Worm (Caenorhabditis elegans) whole organism, young adult: ENCODE data around the gene cnep-1.
A peak's percentile ranks its signal among the peaks of the same experiment; 100 is the strongest.

Experiments used
- D2030.7 ChIP-seq: fragments of 200-800 bp; sonication (Bioruptor generic); IDR thresholded peaks from 2 replicates; pipeline ENCODE4 v1.3.6; 2022; ENCODE audit warnings: missing genetic modification reagents, missing genetic modification characterization, missing compliant biosample characterization
- F22D6.2 ChIP-seq: sonication (generic microtip); optimal IDR thresholded peaks from 2 replicates; lab custom pipeline; 2016; ENCODE audit warnings: mild to moderate bottlenecking, missing genetic modification characterization, missing compliant biosample characterization
- F33H1.4 ChIP-seq: fragments of 200-800 bp; sonication (Bioruptor generic); IDR thresholded peaks from 2 replicates; pipeline ENCODE4 v1.3.6; 2022; ENCODE audit warnings: missing genetic modification reagents, missing genetic modification characterization, missing compliant biosample characterization
- F37B4.10 ChIP-seq: fragments of 200-800 bp; sonication (Bioruptor generic); IDR thresholded peaks from 2 replicates; pipeline ENCODE4 v1.3.6; 2022; ENCODE audit warnings: missing genetic modification characterization, missing compliant biosample characterization
- F55B11.4 ChIP-seq: sonication (generic microtip); optimal IDR thresholded peaks from 2 replicates; lab custom pipeline; 2016; ENCODE audit warnings: missing compliant biosample characterization, missing genetic modification characterization, borderline replicate concordance; ENCODE audit not compliant: insufficient read depth
- F57C9.4 ChIP-seq: sonication (generic microtip); optimal IDR thresholded peaks from 2 replicates; lab custom pipeline; 2017; ENCODE audit warnings: mild to moderate bottlenecking, missing genetic modification characterization, missing compliant biosample characterization
- K12H6.12 ChIP-seq: fragments of 200-800 bp; sonication (Bioruptor generic); optimal IDR thresholded peaks from 2 replicates; lab custom pipeline; 2018; ENCODE audit warnings: mild to moderate bottlenecking, missing genetic modification characterization, missing compliant biosample characterization
- T07F8.4 ChIP-seq: sonication (generic microtip); optimal IDR thresholded peaks from 2 replicates; lab custom pipeline; 2016; ENCODE audit warnings: mild to moderate bottlenecking, missing genetic modification characterization, moderate library complexity, missing compliant biosample characterization
- Y53F4B.3 ChIP-seq: fragments of 200-800 bp; sonication (Bioruptor generic); IDR thresholded peaks from 2 replicates; pipeline ENCODE4 v1.3.6; 2022; ENCODE audit warnings: missing genetic modification reagents, missing genetic modification characterization, missing compliant biosample characterization
- Y95B8A.8 ChIP-seq: fragments of 200-800 bp; sonication (Bioruptor generic); IDR thresholded peaks from 2 replicates; pipeline ENCODE4 v1.3.6; 2022; ENCODE audit warnings: missing genetic modification reagents, missing genetic modification characterization, missing compliant biosample characterization
- ama-1 ChIP-seq, 3 experiments: fragments of 150-350 bp in 1 of 3; sonication (generic microtip) in 2 of 3; optimal IDR thresholded peaks; 2 replicates each; lab custom pipeline; 2014 to 2018; ENCODE audit warnings: missing biosample characterization in 2 of 3, missing genetic modification characterization in 2 of 3, missing genetic modification reagents in 2 of 3
- attf-6 ChIP-seq: fragments of 200-800 bp; sonication (Bioruptor generic); IDR thresholded peaks from 2 replicates; pipeline ENCODE4 v1.3.6; 2022; ENCODE audit warnings: missing genetic modification reagents, missing genetic modification characterization, missing compliant biosample characterization
- bed-2 ChIP-seq: fragments of 200-800 bp; sonication (Bioruptor generic); IDR thresholded peaks from 2 replicates; pipeline ENCODE4 v1.3.6; 2022; ENCODE audit warnings: missing genetic modification reagents, missing genetic modification characterization, missing compliant biosample characterization
- ceh-100 ChIP-seq: fragments of 200-800 bp; sonication (Bioruptor generic); IDR thresholded peaks from 2 replicates; pipeline ENCODE4 v1.3.6; 2022; ENCODE audit warnings: missing genetic modification reagents, missing genetic modification characterization, missing compliant biosample characterization
- ceh-27 ChIP-seq: fragments of 200-800 bp; sonication (Bioruptor generic); optimal IDR thresholded peaks from 2 replicates; lab custom pipeline; 2018; ENCODE audit warnings: mild to moderate bottlenecking, missing genetic modification characterization, moderate library complexity, missing compliant biosample characterization
- ceh-40 ChIP-seq: fragments of 200-800 bp; sonication (Bioruptor generic); IDR thresholded peaks from 2 replicates; pipeline ENCODE4 v1.3.6; 2022; ENCODE audit warnings: missing genetic modification characterization, missing compliant biosample characterization
- ceh-58 ChIP-seq: fragments of 200-800 bp; sonication (Bioruptor generic); IDR thresholded peaks from 2 replicates; pipeline ENCODE4 v1.3.6; 2022; ENCODE audit warnings: missing genetic modification characterization, missing compliant biosample characterization
- dox-1 ChIP-seq: fragments of 200-800 bp; sonication (Bioruptor generic); IDR thresholded peaks from 2 replicates; pipeline ENCODE4 v1.3.6; 2022; ENCODE audit warnings: missing genetic modification reagents, missing genetic modification characterization, missing compliant biosample characterization
- efl-1 ChIP-seq: fragments of 150-350 bp; optimal IDR thresholded peaks from 2 replicates; lab custom pipeline; 2014; ENCODE audit warnings: missing biosample characterization, missing genetic modification reagents, missing genetic modification characterization
- egl-18 ChIP-seq: fragments of 200-800 bp; sonication (Bioruptor generic); IDR thresholded peaks from 2 replicates; pipeline ENCODE4 v1.3.6; 2022; ENCODE audit warnings: missing genetic modification reagents, missing genetic modification characterization, missing compliant biosample characterization
- egrh-3 ChIP-seq: fragments of 200-800 bp; sonication (Bioruptor generic); IDR thresholded peaks from 2 replicates; pipeline ENCODE4 v1.3.6; 2022; ENCODE audit warnings: missing genetic modification reagents, missing genetic modification characterization, missing compliant biosample characterization
- ekl-4 ChIP-seq: fragments of 200-800 bp; sonication (Bioruptor generic); IDR thresholded peaks from 2 replicates; pipeline ENCODE4 v1.3.6; 2022; ENCODE audit warnings: missing genetic modification reagents, missing genetic modification characterization, missing compliant biosample characterization
- him-1 ChIP-seq: sonication (generic microtip); optimal IDR thresholded peaks from 2 replicates; lab custom pipeline; 2016; ENCODE audit warnings: missing genotype, missing genetic modification reagents, missing genetic modification characterization, missing compliant biosample characterization
- hlh-12 ChIP-seq: sonication (generic microtip); optimal IDR thresholded peaks from 2 replicates; lab custom pipeline; 2016; ENCODE audit warnings: missing genetic modification characterization, missing compliant biosample characterization
- hmg-20 ChIP-seq: fragments of 200-800 bp; sonication (Bioruptor generic); IDR thresholded peaks from 2 replicates; pipeline ENCODE4 v1.3.6; 2022; ENCODE audit warnings: missing genetic modification reagents, missing genetic modification characterization, missing compliant biosample characterization
- let-526 ChIP-seq: fragments of 200-800 bp; sonication (Bioruptor generic); IDR thresholded peaks from 2 replicates; pipeline ENCODE4 v1.3.6; 2022; ENCODE audit warnings: missing genetic modification reagents, missing genetic modification characterization, missing compliant biosample characterization
- lin-35 ChIP-seq, 3 experiments: fragments of 150-350 bp in 2 of 3; sonication (generic microtip) in 1 of 3; optimal IDR thresholded peaks; 2 replicates each; lab custom pipeline; 2014 to 2018; ENCODE audit warnings: missing biosample characterization in 3 of 3, missing genetic modification characterization in 3 of 3, missing genetic modification reagents in 3 of 3
- lir-1 ChIP-seq: fragments of 200-800 bp; sonication (Bioruptor generic); conservative IDR thresholded peaks from 2 replicates; pipeline ENCODE4 v1.3.6; 2022; ENCODE audit warnings: missing genetic modification reagents, missing genetic modification characterization, missing compliant biosample characterization
- lsl-1 ChIP-seq: fragments of 200-800 bp; sonication (Bioruptor generic); optimal IDR thresholded peaks from 2 replicates; lab custom pipeline; 2018; ENCODE audit warnings: mild to moderate bottlenecking, missing genetic modification characterization, moderate library complexity, missing compliant biosample characterization
- lsy-27 ChIP-seq: sonication (generic microtip); optimal IDR thresholded peaks from 2 replicates; lab custom pipeline; 2017; ENCODE audit warnings: missing genetic modification characterization, mild to moderate bottlenecking, missing compliant biosample characterization, antibody characterized with exemption, missing genotype, borderline replicate concordance; ENCODE audit not compliant: insufficient read depth
- madf-8 ChIP-seq: fragments of 200-800 bp; sonication (Bioruptor generic); conservative IDR thresholded peaks from 2 replicates; pipeline ENCODE4 v1.3.6; 2022; ENCODE audit warnings: missing genetic modification reagents, missing genetic modification characterization, missing compliant biosample characterization
- nfya-1 ChIP-seq: sonication (generic microtip); optimal IDR thresholded peaks from 2 replicates; lab custom pipeline; 2017; ENCODE audit warnings: antibody characterized with exemption, missing compliant biosample characterization, missing genetic modification characterization, borderline replicate concordance; ENCODE audit not compliant: insufficient read depth
- nfya-2 ChIP-seq: fragments of 200-800 bp; sonication (Bioruptor generic); IDR thresholded peaks from 2 replicates; pipeline ENCODE4 v1.3.6; 2022; ENCODE audit warnings: missing genetic modification reagents, missing genetic modification characterization, missing compliant biosample characterization
- nhr-27 ChIP-seq: fragments of 200-800 bp; sonication (Bioruptor generic); optimal IDR thresholded peaks from 2 replicates; lab custom pipeline; 2018; ENCODE audit warnings: mild to moderate bottlenecking, missing genetic modification characterization, moderate library complexity, missing compliant biosample characterization
- nhr-80 ChIP-seq: sonication (generic microtip); optimal IDR thresholded peaks from 2 replicates; lab custom pipeline; 2016; ENCODE audit warnings: missing genetic modification characterization, missing compliant biosample characterization
- pbrm-1 ChIP-seq: fragments of 200-800 bp; sonication (Bioruptor generic); IDR thresholded peaks from 2 replicates; pipeline ENCODE4 v1.3.6; 2022; ENCODE audit warnings: missing genetic modification reagents, missing genetic modification characterization, missing compliant biosample characterization
- sdz-38 ChIP-seq: sonication (generic microtip); optimal IDR thresholded peaks from 2 replicates; lab custom pipeline; 2016; ENCODE audit warnings: missing genotype, missing genetic modification characterization, missing compliant biosample characterization
- snpc-1.1 ChIP-seq: sonication (generic microtip); optimal IDR thresholded peaks from 2 replicates; lab custom pipeline; 2017; ENCODE audit warnings: missing genetic modification characterization, mild to moderate bottlenecking, missing compliant biosample characterization, antibody characterized with exemption, moderate library complexity, missing genotype, missing genetic modification reagents; ENCODE audit not compliant: insufficient read depth
- snpc-1.3 ChIP-seq: sonication (generic microtip); optimal IDR thresholded peaks from 2 replicates; lab custom pipeline; 2017; ENCODE audit warnings: missing genetic modification characterization, mild to moderate bottlenecking, missing compliant biosample characterization, antibody characterized with exemption, moderate library complexity, missing genotype, missing genetic modification reagents; ENCODE audit not compliant: insufficient read depth
- snpc-3.4 ChIP-seq: sonication (generic microtip); optimal IDR thresholded peaks from 2 replicates; lab custom pipeline; 2017; ENCODE audit warnings: missing genetic modification characterization, mild to moderate bottlenecking, missing compliant biosample characterization, antibody characterized with exemption, moderate library complexity, missing genotype, missing genetic modification reagents
- sptf-2 ChIP-seq: fragments of 200-800 bp; sonication (Bioruptor generic); optimal IDR thresholded peaks from 2 replicates; lab custom pipeline; 2018; ENCODE audit warnings: mild to moderate bottlenecking, missing genetic modification characterization, missing compliant biosample characterization
- tbx-9 ChIP-seq: sonication (generic microtip); optimal IDR thresholded peaks from 2 replicates; lab custom pipeline; 2016; ENCODE audit warnings: borderline replicate concordance, missing genetic modification characterization, inconsistent platforms, missing compliant biosample characterization
- ztf-22 ChIP-seq: fragments of 200-800 bp; sonication (Bioruptor generic); optimal IDR thresholded peaks from 2 replicates; lab custom pipeline; 2018; ENCODE audit warnings: mild to moderate bottlenecking, missing genetic modification characterization, moderate library complexity, missing compliant biosample characterization
- ztf-25 ChIP-seq: fragments of 200-800 bp; sonication (Bioruptor generic); IDR thresholded peaks from 2 replicates; pipeline ENCODE4 v1.3.6; 2022; ENCODE audit warnings: missing genetic modification reagents, missing genetic modification characterization, missing compliant biosample characterization
- ztf-26 ChIP-seq: sonication (generic microtip); optimal IDR thresholded peaks from 2 replicates; lab custom pipeline; 2017; ENCODE audit warnings: missing genetic modification characterization, missing compliant biosample characterization

The cnep-1 gene

ce11 chrII:7301670-7302151 lies 8.4 kb upstream of the cnep-1 start, which contains the start of gene cul-4 (continued):
- TF ChIP-seq lin-35 (GFP tag; optimal IDR thresholded peaks at IDR 0.05; lab: Kevin White, UChicago) (peak in 2 of 3 experiments; percentile 25 to 59), efl-1 (GFP tag; lab: Kevin White, UChicago) (peak; percentile 63), egl-18 (GFP tag; lab: Robert Waterston, UW) (no peak), hlh-12 (tag; lab: Kevin White, UChicago) (no peak), F55B11.4 (tag; lab: Kevin White, UChicago) (no peak), Y95B8A.8 (GFP tag; lab: Robert Waterston, UW) (0 out of 2 replicates have a peak, but pooled peaks have one; percentile 17), ztf-26 (tag; lab: Kevin White, UChicago) (no peak), sptf-2 (GFP tag; lab: Kevin White, UChicago) (no peak), lsy-27 (tag; lab: Kevin White, UChicago) (no peak), lir-1 (GFP tag; lab: Robert Waterston, UW) (peak; percentile 37; the same call in 1 of the 2 replicates), F33H1.4 (GFP tag; lab: Robert Waterston, UW) (peak; percentile 86), hmg-20 (GFP tag; lab: Robert Waterston, UW) (0 out of 2 replicates have a peak, but pooled peaks have one; percentile 51), ztf-25 (no peak), ama-1 (optimal IDR thresholded peaks at IDR 0.05; lab: Kevin White, UChicago) (no peak), ama-1 (GFP tag; optimal IDR thresholded peaks at IDR 0.05; lab: Kevin White, UChicago) (no peak), tbx-9 (no peak), nfya-1 (no peak), nhr-80 (peak; percentile 22), dox-1 (peak; percentile 90), attf-6 (peak; percentile 71), F22D6.2 (no peak), sdz-38 (no peak), T07F8.4 (no peak), snpc-1.1 (tag; lab: Kevin White, UChicago) (peak; percentile 79), bed-2 (GFP tag; lab: Robert Waterston, UW) (no peak), lsl-1 (GFP tag; lab: Kevin White, UChicago) (peak; percentile 94), ztf-22 (GFP tag; lab: Kevin White, UChicago) (no peak), egrh-3 (GFP tag; lab: Robert Waterston, UW) (no peak), F37B4.10 (GFP tag; lab: Robert Waterston, UW) (no peak), F57C9.4 (tag; lab: Kevin White, UChicago) (no peak), him-1 (tag; lab: Kevin White, UChicago) (peak; percentile 82), snpc-1.3 (tag; lab: Kevin White, UChicago) (peak; percentile 68), nfya-2 (GFP tag; lab: Robert Waterston, UW) (no peak), ceh-100 (peak; percentile 74)

- TF ChIP-seq snpc-3.4 (no peak), egl-18 (GFP tag; lab: Robert Waterston, UW) (no peak), nhr-27 (tag; lab: Kevin White, UChicago) (no peak), Y53F4B.3 (GFP tag; lab: Robert Waterston, UW) (no peak), T07F8.4 (no peak), F37B4.10 (GFP tag; lab: Robert Waterston, UW) (no peak), madf-8 (GFP tag; lab: Robert Waterston, UW) (no peak), ceh-40 (GFP tag; lab: Robert Waterston, UW) (no peak), D2030.7 (GFP tag; lab: Robert Waterston, UW) (no peak), pbrm-1 (GFP tag; lab: Robert Waterston, UW) (no peak), K12H6.12 (no peak), let-526 (GFP tag; lab: Robert Waterston, UW) (no peak), ceh-58 (no peak), ekl-4 (GFP tag; lab: Robert Waterston, UW) (no peak), ceh-27 (GFP tag; lab: Kevin White, UChicago) (no peak)
These were observed 4.6 kb upstream of the cnep-1 start, which contains the start of gene brf-1 for ce11 chrII:7305558-7305957. TSS of gene brf-1 (plus strand) at chrII:7305858.
